Fruit fly (Drosophila melanogaster) whole organism, embryonic: Measurements from ENCODE around the gene CG5160.

Experiments used
- B-H1 ChIP-seq: fragments of 200-800 bp; sonication (Bioruptor generic); IDR thresholded peaks from 3 replicates; pipeline ENCODE4 v1.3.6; 2022; ENCODE audit warnings: missing biosample characterization, missing genetic modification characterization
- CG10147 ChIP-seq: fragments of 200-800 bp; sonication (Bioruptor generic); optimal IDR thresholded peaks from 2 replicates; lab custom pipeline; 2019; ENCODE audit warnings: missing biosample characterization, mild to moderate bottlenecking, missing genetic modification characterization, moderate library complexity
- CG1024 ChIP-seq: fragments of 200-800 bp; sonication (Bioruptor generic); IDR thresholded peaks from 2 replicates; pipeline ENCODE4 v1.3.6; 2022; ENCODE audit warnings: missing biosample characterization, missing genetic modification characterization
- CG11085 ChIP-seq: fragments of 200-800 bp; sonication (Bioruptor generic); IDR thresholded peaks from 2 replicates; pipeline ENCODE4 v1.3.6; 2022; ENCODE audit warnings: missing biosample characterization, missing genetic modification characterization
- CG11504 ChIP-seq: fragments of 200-800 bp; sonication (Bioruptor generic); optimal IDR thresholded peaks from 3 replicates; lab custom pipeline; 2019; ENCODE audit warnings: missing biosample characterization, mild to moderate bottlenecking, missing genetic modification characterization, moderate library complexity
- CG11695 ChIP-seq: fragments of 200-800 bp; sonication (Bioruptor generic); IDR thresholded peaks from 3 replicates; pipeline ENCODE4 v1.3.6; 2022; ENCODE audit warnings: missing biosample characterization, missing genetic modification characterization
- CG12219 ChIP-seq: fragments of 200-800 bp; sonication (Bioruptor generic); optimal IDR thresholded peaks from 3 replicates; lab custom pipeline; 2018; ENCODE audit warnings: missing biosample characterization, mild to moderate bottlenecking, missing genetic modification characterization
- CG12299 ChIP-seq: fragments of 200-800 bp; sonication (Bioruptor generic); optimal IDR thresholded peaks from 2 replicates; lab custom pipeline; 2018; ENCODE audit warnings: missing biosample characterization, mild to moderate bottlenecking, missing genetic modification characterization
- CG12391 ChIP-seq: fragments of 200-800 bp; sonication (Bioruptor generic); optimal IDR thresholded peaks from 3 replicates; lab custom pipeline; 2018; ENCODE audit warnings: missing biosample characterization, mild to moderate bottlenecking, missing genetic modification characterization, moderate library complexity
- CG13894 ChIP-seq: fragments of 200-800 bp; sonication (Bioruptor generic); optimal IDR thresholded peaks from 3 replicates; lab custom pipeline; 2018; ENCODE audit warnings: missing biosample characterization, mild to moderate bottlenecking, missing genetic modification characterization, moderate library complexity
- CG14667 ChIP-seq: fragments of 200-800 bp; sonication (Bioruptor generic); IDR thresholded peaks from 2 replicates; pipeline ENCODE4 v1.3.6; 2022; ENCODE audit warnings: missing biosample characterization, missing genetic modification characterization
- CG14965 ChIP-seq: fragments of 200-800 bp; sonication (Bioruptor generic); optimal IDR thresholded peaks from 2 replicates; lab custom pipeline; 2016; ENCODE audit warnings: missing biosample characterization, missing genetic modification characterization, borderline replicate concordance
- CG18011 ChIP-seq: fragments of 200-800 bp; sonication (Bioruptor generic); optimal IDR thresholded peaks from 2 replicates; lab custom pipeline; 2017; ENCODE audit warnings: missing biosample characterization, missing genetic modification characterization, mild to moderate bottlenecking, moderate library complexity, missing genotype
- CG2120 ChIP-seq: fragments of 200-800 bp; sonication (Bioruptor generic); optimal IDR thresholded peaks from 3 replicates; lab custom pipeline; 2016; ENCODE audit warnings: missing biosample characterization, missing genetic modification characterization
- CG30431 ChIP-seq: fragments of 200-800 bp; sonication (Bioruptor generic); optimal IDR thresholded peaks from 2 replicates; lab custom pipeline; 2017; ENCODE audit warnings: missing biosample characterization, missing genetic modification characterization
- CG31388 ChIP-seq: fragments of 200-800 bp; sonication (Bioruptor generic); optimal IDR thresholded peaks from 2 replicates; lab custom pipeline; 2016; ENCODE audit warnings: missing biosample characterization, missing genetic modification characterization
- CG4730 ChIP-seq: fragments of 200-800 bp; sonication (Bioruptor generic); IDR thresholded peaks from 2 replicates; pipeline ENCODE4 v1.3.6; 2022; ENCODE audit warnings: missing biosample characterization, missing genetic modification characterization
- CG5245 ChIP-seq: fragments of 200-800 bp; sonication (Bioruptor generic); optimal IDR thresholded peaks from 3 replicates; lab custom pipeline; 2016; ENCODE audit warnings: missing biosample characterization, missing genetic modification characterization
- CG6854 ChIP-seq: fragments of 200-800 bp; sonication (Bioruptor generic); optimal IDR thresholded peaks from 3 replicates; lab custom pipeline; 2017; ENCODE audit warnings: missing biosample characterization, mild to moderate bottlenecking, missing genetic modification characterization
- CG7556 ChIP-seq: fragments of 200-800 bp; sonication (Bioruptor generic); optimal IDR thresholded peaks from 2 replicates; lab custom pipeline; 2017; ENCODE audit warnings: missing biosample characterization, mild to moderate bottlenecking, missing genetic modification characterization
- CG7928 ChIP-seq: fragments of 200-800 bp; sonication (Bioruptor generic); optimal IDR thresholded peaks from 2 replicates; lab custom pipeline; 2017; ENCODE audit warnings: missing biosample characterization, mild to moderate bottlenecking, missing genetic modification characterization
- CG8765 ChIP-seq: fragments of 200-800 bp; sonication (Bioruptor generic); IDR thresholded peaks from 2 replicates; pipeline ENCODE4 v1.3.6; 2022; ENCODE audit warnings: missing biosample characterization, missing genetic modification characterization
- CG9437 ChIP-seq: fragments of 200-800 bp; sonication (Bioruptor generic); optimal IDR thresholded peaks from 2 replicates; lab custom pipeline; 2018; ENCODE audit warnings: missing biosample characterization, mild to moderate bottlenecking, missing genetic modification characterization
- CG9932 ChIP-seq: fragments of 200-800 bp; sonication (Bioruptor generic); IDR thresholded peaks from 2 replicates; pipeline ENCODE4 v1.3.6; 2022; ENCODE audit warnings: missing biosample characterization, missing genetic modification characterization
- CTCF ChIP-seq: fragments of 200-800 bp; sonication (Bioruptor generic); optimal IDR thresholded peaks from 2 replicates; lab custom pipeline; 2017; ENCODE audit warnings: missing biosample characterization, mild to moderate bottlenecking, missing genetic modification characterization, moderate library complexity
- Dref ChIP-seq: fragments of 200-800 bp; sonication (Bioruptor generic); IDR thresholded peaks from 2 replicates; pipeline ENCODE4 v1.3.6; 2022; ENCODE audit warnings: missing biosample characterization, missing genetic modification characterization
- Fer2 ChIP-seq: fragments of 200-800 bp; sonication (Bioruptor generic); optimal IDR thresholded peaks from 2 replicates; lab custom pipeline; 2018; ENCODE audit warnings: missing biosample characterization, mild to moderate bottlenecking, missing genetic modification characterization, moderate library complexity
- Gsc ChIP-seq: fragments of 200-800 bp; sonication (Bioruptor generic); IDR thresholded peaks from 2 replicates; pipeline ENCODE4 v1.3.6; 2022; ENCODE audit warnings: missing biosample characterization, missing genetic modification characterization
- Hmr ChIP-seq: fragments of 200-800 bp; sonication (Bioruptor generic); optimal IDR thresholded peaks from 3 replicates; lab custom pipeline; 2017; ENCODE audit warnings: mild to moderate bottlenecking, missing biosample characterization, missing genetic modification reagents, missing genetic modification characterization
- Hr39 ChIP-seq: fragments of >200 bp; optimal IDR thresholded peaks from 2 replicates; lab custom pipeline; 2017
- Myb ChIP-seq: fragments of 200-800 bp; sonication (Bioruptor generic); optimal IDR thresholded peaks from 2 replicates; lab custom pipeline; 2016; ENCODE audit warnings: missing biosample characterization, missing genetic modification characterization
- NC2β ChIP-seq: fragments of 200-800 bp; sonication (Bioruptor generic); optimal IDR thresholded peaks from 2 replicates; lab custom pipeline; 2016; ENCODE audit warnings: missing biosample characterization, missing genetic modification characterization
- Side ChIP-seq: fragments of 200-800 bp; sonication (Bioruptor generic); optimal IDR thresholded peaks from 2 replicates; lab custom pipeline; 2016; ENCODE audit warnings: missing biosample characterization, missing genetic modification characterization
- Sox100B ChIP-seq: fragments of 200-800 bp; sonication (Bioruptor generic); optimal IDR thresholded peaks from 3 replicates; lab custom pipeline; 2018; ENCODE audit warnings: missing biosample characterization, mild to moderate bottlenecking, missing genetic modification characterization
- Sry-β ChIP-seq: fragments of 200-800 bp; sonication (Bioruptor generic); optimal IDR thresholded peaks from 2 replicates; lab custom pipeline; 2018; ENCODE audit warnings: missing biosample characterization, mild to moderate bottlenecking, missing genetic modification characterization, moderate library complexity
- ab ChIP-seq: fragments of 200-800 bp; sonication (Bioruptor generic); optimal IDR thresholded peaks from 2 replicates; lab custom pipeline; 2016; ENCODE audit warnings: missing biosample characterization, missing genetic modification characterization
- bigmax ChIP-seq: fragments of 200-800 bp; sonication (Bioruptor generic); optimal IDR thresholded peaks from 2 replicates; lab custom pipeline; 2018; ENCODE audit warnings: missing biosample characterization, mild to moderate bottlenecking, missing genetic modification characterization
- bowl ChIP-seq: fragments of 200-800 bp; sonication (Bioruptor generic); IDR thresholded peaks from 2 replicates; pipeline ENCODE4 v1.3.6; 2022; ENCODE audit warnings: missing biosample characterization, missing genetic modification characterization
- br ChIP-seq: fragments of >200 bp; optimal IDR thresholded peaks from 2 replicates; lab custom pipeline; 2017
- chif ChIP-seq, 2 experiments: fragments of 200-800 bp; sonication (Bioruptor generic); optimal IDR thresholded peaks; 3 replicates each; lab custom pipeline; 2016; ENCODE audit warnings: missing biosample characterization in 2 of 2, missing genetic modification characterization in 2 of 2
- ci ChIP-seq: fragments of 200-800 bp; sonication (Bioruptor generic); IDR thresholded peaks from 3 replicates; pipeline ENCODE4 v1.3.6; 2022; ENCODE audit warnings: missing biosample characterization, missing genetic modification characterization
- crol ChIP-seq: fragments of 200-800 bp; sonication (Bioruptor generic); IDR thresholded peaks from 2 replicates; pipeline ENCODE4 v1.3.6; 2022; ENCODE audit warnings: missing biosample characterization, missing genetic modification characterization
- disco-r ChIP-seq: fragments of 200-800 bp; sonication (Bioruptor generic); optimal IDR thresholded peaks from 2 replicates; lab custom pipeline; 2016; ENCODE audit warnings: missing biosample characterization, missing genetic modification characterization
- esg ChIP-seq: fragments of 200-800 bp; sonication (Bioruptor generic); conservative IDR thresholded peaks from 2 replicates; pipeline ENCODE4 v1.3.6; 2022; ENCODE audit warnings: missing biosample characterization, missing genetic modification characterization
- gro ChIP-seq: fragments of 200-800 bp; sonication (Bioruptor generic); optimal IDR thresholded peaks from 2 replicates; lab custom pipeline; 2016; ENCODE audit warnings: missing biosample characterization, missing genetic modification characterization
- gsb-n ChIP-seq: fragments of 200-800 bp; sonication (Bioruptor generic); optimal IDR thresholded peaks from 3 replicates; lab custom pipeline; 2018; ENCODE audit warnings: missing biosample characterization, mild to moderate bottlenecking, missing genetic modification characterization
- maf-S ChIP-seq: fragments of 200-800 bp; sonication (Bioruptor generic); optimal IDR thresholded peaks from 2 replicates; lab custom pipeline; 2016; ENCODE audit warnings: missing biosample characterization, missing genetic modification characterization
- oc ChIP-seq: fragments of 200-800 bp; sonication (Bioruptor generic); optimal IDR thresholded peaks from 2 replicates; lab custom pipeline; 2018; ENCODE audit warnings: missing biosample characterization, mild to moderate bottlenecking, missing genetic modification characterization, moderate library complexity
- row ChIP-seq: fragments of 200-800 bp; sonication (Bioruptor generic); IDR thresholded peaks from 3 replicates; pipeline ENCODE4 v1.3.6; 2022; ENCODE audit warnings: missing biosample characterization, missing genetic modification characterization
- sr ChIP-seq: fragments of 200-800 bp; sonication (Bioruptor generic); IDR thresholded peaks from 3 replicates; pipeline ENCODE4 v1.3.6; 2022; ENCODE audit warnings: missing biosample characterization, missing genetic modification characterization
- tup ChIP-seq: fragments of 200-800 bp; sonication (Bioruptor generic); optimal IDR thresholded peaks from 2 replicates; lab custom pipeline; 2016; ENCODE audit warnings: missing biosample characterization, mild to moderate bottlenecking, missing genetic modification characterization, moderate library complexity
- unc-4 ChIP-seq: fragments of 200-800 bp; sonication (Bioruptor generic); IDR thresholded peaks from 2 replicates; pipeline ENCODE4 v1.3.6; 2022; ENCODE audit warnings: missing biosample characterization, missing genetic modification characterization; ENCODE audit not compliant: partially characterized antibody
- vfl ChIP-seq: fragments of 200-800 bp; sonication (Bioruptor generic); optimal IDR thresholded peaks from 2 replicates; lab custom pipeline; 2016; ENCODE audit warnings: missing biosample characterization, missing genetic modification characterization

CG5160 gene

DNA sequence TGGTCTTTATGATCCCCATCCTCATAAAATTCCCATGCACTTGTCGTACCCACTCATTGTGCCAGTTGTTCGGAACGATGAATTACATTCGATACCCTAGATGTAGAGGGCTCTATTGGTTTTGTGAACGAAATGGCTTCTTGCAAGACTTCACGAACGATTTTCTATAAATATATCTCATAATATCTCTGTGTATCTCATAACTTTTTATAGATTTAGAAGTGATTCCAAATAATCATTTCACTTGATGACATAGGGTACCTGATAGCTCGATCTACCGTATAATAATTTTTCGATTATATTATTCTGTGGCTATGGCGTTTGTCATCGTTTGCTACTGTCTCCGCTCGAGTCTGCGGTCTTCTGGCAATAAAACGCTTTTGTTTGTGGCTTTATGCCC lies 1.6 kb downstream of the CG5160 start (continued):
- TF ChIP-seq CG14965 (GFP tag; lab: Kevin White, UChicago) (no peak), CG7556 (GFP tag; lab: Kevin White, UChicago) (peak; percentile 67), CG14667 (GFP tag; lab: Robert Waterston, UW) (peak; percentile 75), br (no peak), row (peak; percentile 80), CG11504 (tag; lab: Kevin White, UChicago) (peak; percentile 84), CG18011 (GFP tag; lab: Kevin White, UChicago) (peak; percentile 22), CG9932 (GFP tag; lab: Robert Waterston, UW) (peak; percentile 60), CG5245 (GFP tag; lab: Kevin White, UChicago) (no peak), CG2120 (GFP tag; lab: Kevin White, UChicago) (peak; percentile 79), Dref (GFP tag; lab: Robert Waterston, UW) (no peak), B-H1 (GFP tag; lab: Robert Waterston, UW) (peak; percentile 63; the same call in 2 of the 3 replicates), ab (no peak), CG13894 (peak; percentile 40), Hr39 (lab: Kevin White, UChicago) (no peak), NC2β (GFP tag; lab: Kevin White, UChicago) (peak; percentile 21), CG8765 (GFP tag; lab: Robert Waterston, UW) (no peak), CG6854 (peak; percentile 29), CG12391 (tag; lab: Kevin White, UChicago) (peak; percentile 64), bigmax (GFP tag; lab: Kevin White, UChicago) (no peak), chif (GFP tag; optimal IDR thresholded peaks at IDR 0.05; lab: Kevin White, UChicago) (peak; percentile 0 to 46), disco-r (GFP tag; lab: Kevin White, UChicago) (no peak), bowl (GFP tag; lab: Robert Waterston, UW) (no peak), sr (GFP tag; lab: Robert Waterston, UW) (peak; percentile 14; the same call in 1 of the 3 replicates), CG30431 (GFP tag; lab: Kevin White, UChicago) (peak; percentile 5), crol (GFP tag; lab: Robert Waterston, UW) (no peak), CG4730 (GFP tag; lab: Robert Waterston, UW) (peak; percentile 76), CTCF (no peak), gsb-n (tag; lab: Kevin White, UChicago) (no peak), Side (GFP tag; lab: Kevin White, UChicago) (peak; percentile 60), unc-4 (no peak), CG12219 (GFP tag; lab: Kevin White, UChicago) (peak; percentile 65), CG9437 (GFP tag; lab: Kevin White, UChicago) (peak; percentile 56), Sry-β (GFP tag; lab: Kevin White, UChicago) (no peak), CG31388 (GFP tag; lab: Kevin White, UChicago) (no peak), vfl (GFP tag; lab: Kevin White, UChicago) (peak; percentile 46), CG10147 (GFP tag; lab: Kevin White, UChicago) (peak; percentile 51), esg (GFP tag; lab: Robert Waterston, UW) (peak; percentile 51), Hmr (GFP tag; lab: Kevin White, UChicago) (peak; percentile 66), CG12299 (tag; lab: Kevin White, UChicago) (peak; percentile 26), oc (tag; lab: Kevin White, UChicago) (peak; percentile 41), Gsc (GFP tag; lab: Robert Waterston, UW) (no peak), gro (GFP tag; lab: Kevin White, UChicago) (no peak), ci (GFP tag; lab: Robert Waterston, UW) (peak; percentile 80), Sox100B (GFP tag; lab: Kevin White, UChicago) (peak; percentile 52), Myb (GFP tag; lab: Kevin White, UChicago) (peak; percentile 11), CG11085 (GFP tag; lab: Robert Waterston, UW) (peak; percentile 65), CG7928 (GFP tag; lab: Kevin White, UChicago) (no peak), CG1024 (peak; percentile 58), maf-S (peak; percentile 34), tup (no peak), CG11695 (GFP tag; lab: Robert Waterston, UW) (peak; percentile 81), Fer2 (tag; lab: Kevin White, UChicago) (no peak)
